Worm (Caenorhabditis elegans) whole organism, mixed stage, embryonic: ENCODE measurements around the gene F02C12.3.

Source experiments
- M03D4.4 ChIP-seq: sonication (generic microtip); optimal IDR thresholded peaks from 2 replicates; lab custom pipeline; 2017; ENCODE audit warnings: mild to moderate bottlenecking, missing genetic modification characterization, missing compliant biosample characterization
- bed-3 ChIP-seq: fragments of 200-800 bp; sonication (Bioruptor generic); optimal IDR thresholded peaks from 3 replicates; lab custom pipeline; 2018; ENCODE audit warnings: mild to moderate bottlenecking, missing genetic modification characterization, moderate library complexity, missing compliant biosample characterization
- blmp-1 ChIP-seq: fragments of 150-350 bp; optimal IDR thresholded peaks from 2 replicates; lab custom pipeline; 2014; ENCODE audit warnings: missing biosample characterization, missing genetic modification characterization
- ceh-39 ChIP-seq: fragments of 150-350 bp; optimal IDR thresholded peaks from 2 replicates; lab custom pipeline; 2014; ENCODE audit warnings: missing biosample characterization, missing genetic modification characterization
- ceh-43 ChIP-seq: fragments of 200-800 bp; sonication (Bioruptor generic); optimal IDR thresholded peaks from 2 replicates; lab custom pipeline; 2018; ENCODE audit warnings: mild to moderate bottlenecking, missing genetic modification characterization, moderate library complexity, missing compliant biosample characterization
- ceh-83 ChIP-seq: fragments of 200-800 bp; sonication (Bioruptor generic); optimal IDR thresholded peaks from 2 replicates; lab custom pipeline; 2018; ENCODE audit warnings: mild to moderate bottlenecking, missing genetic modification characterization, missing compliant biosample characterization
- ces-1 ChIP-seq: fragments of 150-350 bp; optimal IDR thresholded peaks from 2 replicates; lab custom pipeline; 2014; ENCODE audit warnings: missing biosample characterization, missing genetic modification reagents, missing genetic modification characterization
- cnd-1 ChIP-seq: fragments of 200-800 bp; sonication (Bioruptor generic); optimal IDR thresholded peaks from 2 replicates; lab custom pipeline; 2018; ENCODE audit warnings: mild to moderate bottlenecking, missing genetic modification characterization, missing compliant biosample characterization
- drap-1 ChIP-seq: fragments of 200-800 bp; sonication (Bioruptor generic); optimal IDR thresholded peaks from 3 replicates; lab custom pipeline; 2018; ENCODE audit warnings: mild to moderate bottlenecking, missing genetic modification characterization, missing compliant biosample characterization
- elt-1 ChIP-seq: sonication (generic microtip); optimal IDR thresholded peaks from 2 replicates; lab custom pipeline; 2017; ENCODE audit warnings: missing genetic modification characterization, mild to moderate bottlenecking, missing compliant biosample characterization, antibody characterized with exemption, moderate library complexity, borderline replicate concordance; ENCODE audit not compliant: insufficient read depth
- elt-3 ChIP-seq: fragments of 150-350 bp; optimal IDR thresholded peaks from 2 replicates; lab custom pipeline; 2014; ENCODE audit warnings: missing biosample characterization, missing genetic modification characterization
- flh-1 ChIP-seq: fragments of 200-800 bp; sonication (Bioruptor generic); optimal IDR thresholded peaks from 2 replicates; lab custom pipeline; 2018; ENCODE audit warnings: mild to moderate bottlenecking, missing genetic modification characterization, moderate library complexity, missing compliant biosample characterization
- ham-2 ChIP-seq: fragments of 200-800 bp; sonication (Bioruptor generic); optimal IDR thresholded peaks from 2 replicates; lab custom pipeline; 2018; ENCODE audit warnings: mild to moderate bottlenecking, missing genetic modification characterization, missing compliant biosample characterization
- hlh-1 ChIP-seq: fragments of 150-350 bp; optimal IDR thresholded peaks from 2 replicates; lab custom pipeline; 2014; ENCODE audit warnings: missing biosample characterization, missing genetic modification reagents, missing genetic modification characterization
- lin-13 ChIP-seq: fragments of 150-350 bp; optimal IDR thresholded peaks from 2 replicates; lab custom pipeline; 2014; ENCODE audit warnings: missing biosample characterization, missing genetic modification characterization
- lin-32 ChIP-seq: fragments of 200-800 bp; sonication (Bioruptor generic); optimal IDR thresholded peaks from 2 replicates; lab custom pipeline; 2018; ENCODE audit warnings: mild to moderate bottlenecking, missing genetic modification characterization, missing compliant biosample characterization
- lsy-2 ChIP-seq: fragments of 150-350 bp; optimal IDR thresholded peaks from 2 replicates; lab custom pipeline; 2014; ENCODE audit warnings: missing biosample characterization, missing genetic modification characterization
- mab-5 ChIP-seq: fragments of 150-350 bp; optimal IDR thresholded peaks from 2 replicates; lab custom pipeline; 2014; ENCODE audit warnings: missing biosample characterization, missing genetic modification characterization
- mep-1 ChIP-seq: fragments of 150-350 bp; optimal IDR thresholded peaks from 2 replicates; lab custom pipeline; 2017; ENCODE audit warnings: missing biosample characterization, missing genetic modification reagents, missing genetic modification characterization, inconsistent platforms
- mls-2 ChIP-seq: sonication (generic microtip); optimal IDR thresholded peaks from 2 replicates; lab custom pipeline; 2016; ENCODE audit warnings: mild to moderate bottlenecking, missing genetic modification characterization, moderate library complexity, missing compliant biosample characterization
- nhr-2 ChIP-seq: fragments of 150-350 bp; optimal IDR thresholded peaks from 2 replicates; lab custom pipeline; 2014; ENCODE audit warnings: missing biosample characterization, missing genetic modification characterization
- nhr-76 ChIP-seq: sonication (generic microtip); optimal IDR thresholded peaks from 2 replicates; lab custom pipeline; 2017; ENCODE audit warnings: missing biosample characterization, missing genetic modification characterization
- pha-4 ChIP-seq: fragments of 150-350 bp; optimal IDR thresholded peaks from 2 replicates; lab custom pipeline; 2018; ENCODE audit warnings: missing biosample characterization, missing genetic modification reagents, missing genetic modification characterization
- sem-2 ChIP-seq: fragments of 200-800 bp; sonication (Bioruptor generic); optimal IDR thresholded peaks from 2 replicates; lab custom pipeline; 2018; ENCODE audit warnings: mild to moderate bottlenecking, missing genetic modification characterization, missing compliant biosample characterization
- sptf-1 ChIP-seq: sonication (generic microtip); optimal IDR thresholded peaks from 2 replicates; lab custom pipeline; 2017; ENCODE audit warnings: mild to moderate bottlenecking, missing genetic modification characterization, moderate library complexity, missing compliant biosample characterization
- tbx-8 ChIP-seq: fragments of 200-800 bp; sonication (Bioruptor generic); optimal IDR thresholded peaks from 2 replicates; lab custom pipeline; 2018; ENCODE audit warnings: mild to moderate bottlenecking, missing genetic modification characterization, moderate library complexity, missing compliant biosample characterization
- unc-120 ChIP-seq: sonication (generic microtip); optimal IDR thresholded peaks from 2 replicates; lab custom pipeline; 2017; ENCODE audit warnings: missing genetic modification characterization, missing compliant biosample characterization; ENCODE audit not compliant: poor library complexity, severe bottlenecking
- unc-39 ChIP-seq: fragments of 150-350 bp; optimal IDR thresholded peaks from 2 replicates; lab custom pipeline; 2014; ENCODE audit warnings: missing biosample characterization, missing genetic modification characterization
- unc-62 ChIP-seq: fragments of 150-350 bp; optimal IDR thresholded peaks from 2 replicates; lab custom pipeline; 2014; ENCODE audit warnings: missing biosample characterization, missing genetic modification reagents, missing genetic modification characterization
- zip-8 ChIP-seq: fragments of 150-350 bp; optimal IDR thresholded peaks from 2 replicates; lab custom pipeline; 2014; ENCODE audit warnings: missing biosample characterization, missing genetic modification characterization
- ztf-11 ChIP-seq: fragments of 150-350 bp; optimal IDR thresholded peaks from 2 replicates; lab custom pipeline; 2014; ENCODE audit warnings: missing biosample characterization, missing genetic modification characterization

F02C12.3 gene

DNA sequence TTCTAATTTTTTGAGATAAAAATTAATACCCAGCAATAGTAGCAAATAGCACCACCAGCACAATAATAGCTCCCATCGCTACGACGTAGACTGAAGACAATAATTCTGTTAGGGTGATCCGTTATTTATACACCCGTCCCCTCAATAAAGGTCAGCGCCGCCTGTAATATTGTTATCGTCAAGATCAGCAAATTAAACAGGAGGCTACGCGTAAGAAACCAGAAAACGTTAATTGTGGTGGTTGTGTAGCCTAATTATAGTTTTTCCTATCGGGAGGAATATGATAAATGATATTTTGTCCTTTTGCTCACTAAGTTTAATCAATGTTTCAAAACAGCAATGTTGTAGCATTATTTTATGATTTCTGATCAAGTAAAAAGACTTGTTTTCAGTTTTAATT, 12.8 kb downstream of the F02C12.3 start, which contains the start of the genes cyp-13B1 and C29F7.1:
Gene cyp-13B1, minus strand, starts transcription at position 101 of the 400 bp plus-strand sequence.
Gene C29F7.1, plus strand, starts transcription at position 394 of the 400 bp plus-strand sequence.
- TF ChIP-seq blmp-1 (tag; lab: Kevin White, UChicago) (no peak), lin-32 (no peak), mep-1 (tag; lab: Kevin White, UChicago) (no peak), nhr-76 (tag; lab: Kevin White, UChicago) (no peak), ham-2 (no peak), elt-1 (tag; lab: Kevin White, UChicago) (no peak), ces-1 (no peak), flh-1 (no peak), nhr-2 (tag; lab: Kevin White, UChicago) (no peak)

ce11 chrX:13411306-13411705, 14.5 kb downstream of the F02C12.3 start:
- TF ChIP-seq drap-1 (no peak), lin-13 (tag; lab: Kevin White, UChicago) (no peak), unc-39 (tag; lab: Kevin White, UChicago) (no peak), unc-62 (no peak), lin-32 (no peak)
- TF ChIP-seq, all 35 proteins: peak for 0

DNA sequence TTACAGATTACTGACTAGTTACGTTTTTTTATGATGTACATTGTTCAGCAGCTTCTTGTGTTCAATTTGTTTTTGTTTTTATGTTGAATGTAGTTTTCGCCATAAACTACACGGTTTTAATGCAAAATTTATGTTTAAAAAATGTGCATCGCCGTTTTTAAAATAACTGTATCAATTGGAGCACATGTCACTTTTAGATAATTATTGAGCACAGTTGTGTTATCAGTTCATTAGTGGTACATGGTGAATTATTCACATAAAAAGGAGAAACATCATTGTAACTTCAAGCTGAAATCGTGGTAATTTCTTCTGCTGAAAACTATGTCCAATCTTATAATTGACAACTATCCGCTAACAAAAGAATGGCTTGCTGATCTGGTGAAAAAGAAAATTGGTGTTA, 15.5 kb downstream of the F02C12.3 start:
- TF ChIP-seq bed-3 (GFP tag; lab: Kevin White, UChicago): no peak
- no peak for TF ChIP-seq sem-2 (GFP tag; lab: Kevin White, UChicago)
- TF ChIP-seq mab-5 (tag; lab: Kevin White, UChicago): no peak
- TF ChIP-seq mep-1 (tag; lab: Kevin White, UChicago): no peak
- no peak for TF ChIP-seq M03D4.4 (tag; lab: Kevin White, UChicago)
- no peak for TF ChIP-seq unc-39 (tag; lab: Kevin White, UChicago)
- TF ChIP-seq sptf-1 (tag; lab: Kevin White, UChicago): no peak
- TF ChIP-seq ceh-83 (GFP tag; lab: Kevin White, UChicago): no peak
- no peak for TF ChIP-seq drap-1
- no peak for TF ChIP-seq tbx-8 (GFP tag; lab: Kevin White, UChicago)
- TF ChIP-seq zip-8 (tag; lab: Kevin White, UChicago): no peak
- no peak for TF ChIP-seq ceh-39
- no peak for TF ChIP-seq ztf-11 (tag; lab: Kevin White, UChicago)
- no peak for TF ChIP-seq nhr-76 (tag; lab: Kevin White, UChicago)
- TF ChIP-seq pha-4 (tag; lab: Kevin White, UChicago): no peak
- no peak for TF ChIP-seq cnd-1
- no peak for TF ChIP-seq unc-120
- no peak for TF ChIP-seq flh-1
- no peak for TF ChIP-seq ceh-43

ce11 chrX:13414974-13415373, 18.2 kb downstream of the F02C12.3 start:
- TF ChIP-seq blmp-1 (tag; lab: Kevin White, UChicago) (no peak), ceh-43 (peak; percentile 5), cnd-1 (peak; percentile 66), M03D4.4 (tag; lab: Kevin White, UChicago) (peak; percentile 63), unc-120 (peak; percentile 46), ceh-39 (no peak), lsy-2 (tag; lab: Kevin White, UChicago) (no peak), elt-1 (tag; lab: Kevin White, UChicago) (no peak), zip-8 (tag; lab: Kevin White, UChicago) (no peak), pha-4 (tag; lab: Kevin White, UChicago) (no peak), sem-2 (GFP tag; lab: Kevin White, UChicago) (peak; percentile 49), ham-2 (peak; percentile 45), ces-1 (no peak), flh-1 (no peak), drap-1 (peak; percentile 66), lin-13 (tag; lab: Kevin White, UChicago) (no peak), sptf-1 (tag; lab: Kevin White, UChicago) (peak; percentile 79), hlh-1 (tag; lab: Kevin White, UChicago) (peak; percentile 6), tbx-8 (GFP tag; lab: Kevin White, UChicago) (no peak), bed-3 (GFP tag; lab: Kevin White, UChicago) (peak; percentile 32), mls-2 (tag; lab: Kevin White, UChicago) (peak; percentile 55), elt-3 (no peak), ceh-83 (GFP tag; lab: Kevin White, UChicago) (no peak)

DNA sequence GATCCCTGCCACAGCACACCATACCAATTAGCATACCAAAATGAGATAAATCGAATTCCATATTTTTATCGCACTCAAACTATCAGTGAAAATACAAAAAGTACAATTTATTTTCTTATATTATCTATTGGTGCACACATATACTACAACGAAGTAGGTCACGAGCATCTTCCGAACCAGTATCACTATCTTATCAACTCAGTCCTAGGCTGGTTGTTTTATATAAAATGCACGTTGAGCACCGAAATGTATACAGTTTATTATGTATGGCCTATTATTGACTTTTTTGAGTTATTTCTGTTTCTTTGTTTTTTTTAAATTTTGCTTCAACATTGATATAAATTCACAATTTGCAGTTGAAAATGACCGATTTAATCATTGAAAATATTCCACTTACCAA, 18.9 kb downstream of the F02C12.3 start, which contains the start of gene C29F7.2:
Gene C29F7.2, plus strand, starts transcription at position 357 of the 400 bp plus-strand sequence.
- TF ChIP-seq sem-2 (GFP tag; lab: Kevin White, UChicago): no peak
- TF ChIP-seq flh-1: no peak
- no peak for TF ChIP-seq ztf-11 (tag; lab: Kevin White, UChicago)
- TF ChIP-seq unc-39 (tag; lab: Kevin White, UChicago): no peak
- no peak for TF ChIP-seq ham-2
- no peak for TF ChIP-seq lsy-2 (tag; lab: Kevin White, UChicago)
- no peak for TF ChIP-seq blmp-1 (tag; lab: Kevin White, UChicago)
- no peak for TF ChIP-seq mep-1 (tag; lab: Kevin White, UChicago)
- TF ChIP-seq ceh-39: no peak
- TF ChIP-seq bed-3 (GFP tag; lab: Kevin White, UChicago): no peak
- TF ChIP-seq nhr-76 (tag; lab: Kevin White, UChicago): no peak
